Fruit fly (Drosophila melanogaster) whole organism, embryonic: Measurements from ENCODE around the gene e.

ENCODE experiments used
- BEAF-32 ChIP-seq: fragments of 200-800 bp; sonication (Bioruptor generic); optimal IDR thresholded peaks from 3 replicates; lab custom pipeline; 2017; ENCODE audit warnings: missing biosample characterization, missing genetic modification characterization, mild to moderate bottlenecking, moderate library complexity, missing genetic modification reagents
- CG1024 ChIP-seq: fragments of 200-800 bp; sonication (Bioruptor generic); IDR thresholded peaks from 2 replicates; pipeline ENCODE4 v1.3.6; 2022; ENCODE audit warnings: missing biosample characterization, missing genetic modification characterization
- CG10366 ChIP-seq: fragments of 200-800 bp; sonication (Bioruptor generic); IDR thresholded peaks from 2 replicates; pipeline ENCODE4 v1.3.6; 2022; ENCODE audit warnings: missing biosample characterization, missing genetic modification characterization
- CG10654 ChIP-seq: fragments of 200-800 bp; sonication (Bioruptor generic); optimal IDR thresholded peaks from 2 replicates; lab custom pipeline; 2016; ENCODE audit warnings: missing biosample characterization, missing genetic modification characterization
- CG11560 ChIP-seq: fragments of 200-800 bp; sonication (Bioruptor generic); IDR thresholded peaks from 3 replicates; pipeline ENCODE4 v1.3.6; 2022; ENCODE audit warnings: missing biosample characterization, missing genetic modification characterization
- CG11696 ChIP-seq: fragments of 200-800 bp; sonication (Bioruptor generic); IDR thresholded peaks from 2 replicates; pipeline ENCODE4 v1.3.6; 2022; ENCODE audit warnings: missing biosample characterization, missing genetic modification characterization
- CG14014 ChIP-seq: fragments of 200-800 bp; sonication (Bioruptor generic); IDR thresholded peaks from 2 replicates; pipeline ENCODE4 v1.3.6; 2022; ENCODE audit warnings: missing biosample characterization, missing genetic modification characterization
- CG14710 ChIP-seq: fragments of 200-800 bp; sonication (Bioruptor generic); optimal IDR thresholded peaks from 3 replicates; lab custom pipeline; 2019; ENCODE audit warnings: missing biosample characterization, mild to moderate bottlenecking, missing genetic modification characterization, moderate library complexity
- CG14965 ChIP-seq: fragments of 200-800 bp; sonication (Bioruptor generic); optimal IDR thresholded peaks from 2 replicates; lab custom pipeline; 2016; ENCODE audit warnings: missing biosample characterization, missing genetic modification characterization, borderline replicate concordance
- CG1832 ChIP-seq: fragments of 200-800 bp; sonication (Bioruptor generic); optimal IDR thresholded peaks from 2 replicates; lab custom pipeline; 2017; ENCODE audit warnings: missing biosample characterization, mild to moderate bottlenecking, missing genetic modification characterization, inconsistent platforms
- CG30431 ChIP-seq: fragments of 200-800 bp; sonication (Bioruptor generic); optimal IDR thresholded peaks from 2 replicates; lab custom pipeline; 2017; ENCODE audit warnings: missing biosample characterization, missing genetic modification characterization
- CG31224 ChIP-seq: fragments of 200-800 bp; sonication (Bioruptor generic); IDR thresholded peaks from 2 replicates; pipeline ENCODE4 v1.3.6; 2022; ENCODE audit warnings: missing biosample characterization, missing genetic modification characterization
- CG3163 ChIP-seq: fragments of 200-800 bp; sonication (Bioruptor generic); optimal IDR thresholded peaks from 3 replicates; lab custom pipeline; 2016; ENCODE audit warnings: missing biosample characterization, missing genetic modification characterization
- CG32532 ChIP-seq: fragments of 200-800 bp; sonication (Bioruptor generic); IDR thresholded peaks from 2 replicates; pipeline ENCODE4 v1.3.6; 2022; ENCODE audit warnings: missing biosample characterization, missing genetic modification characterization
- CG33557 ChIP-seq: fragments of 200-800 bp; sonication (Bioruptor generic); optimal IDR thresholded peaks from 2 replicates; lab custom pipeline; 2019; ENCODE audit warnings: missing biosample characterization, mild to moderate bottlenecking, missing genetic modification characterization, moderate library complexity
- CG3838 ChIP-seq: fragments of 200-800 bp; sonication (Bioruptor generic); optimal IDR thresholded peaks from 3 replicates; lab custom pipeline; 2016; ENCODE audit warnings: missing biosample characterization, missing genetic modification characterization
- CG42726 ChIP-seq: fragments of 200-800 bp; sonication (Bioruptor generic); IDR thresholded peaks from 2 replicates; pipeline ENCODE4 v1.3.6; 2022; ENCODE audit warnings: missing biosample characterization, missing genetic modification characterization; ENCODE audit not compliant: partially characterized antibody
- CG5953 ChIP-seq: fragments of 200-800 bp; sonication (Bioruptor generic); IDR thresholded peaks from 2 replicates; pipeline ENCODE4 v1.3.6; 2022; ENCODE audit warnings: missing biosample characterization, missing genetic modification characterization
- CG6272 ChIP-seq: fragments of 200-800 bp; sonication (Bioruptor generic); IDR thresholded peaks from 2 replicates; pipeline ENCODE4 v1.3.6; 2022; ENCODE audit warnings: missing biosample characterization, missing genetic modification characterization
- CG7745 ChIP-seq: fragments of 200-800 bp; sonication (Bioruptor generic); optimal IDR thresholded peaks from 2 replicates; lab custom pipeline; 2018; ENCODE audit warnings: missing biosample characterization, mild to moderate bottlenecking, missing genetic modification characterization, moderate library complexity
- CG8359 ChIP-seq: fragments of 200-800 bp; sonication (Bioruptor generic); optimal IDR thresholded peaks from 2 replicates; lab custom pipeline; 2017; ENCODE audit warnings: missing biosample characterization, mild to moderate bottlenecking, missing genetic modification characterization, borderline replicate concordance
- CG8944 ChIP-seq: fragments of 200-800 bp; sonication (Bioruptor generic); optimal IDR thresholded peaks from 3 replicates; lab custom pipeline; 2016; ENCODE audit warnings: missing biosample characterization, missing genetic modification characterization
- CoRest ChIP-seq: fragments of 200-800 bp; sonication (Bioruptor generic); optimal IDR thresholded peaks from 3 replicates; lab custom pipeline; 2018; ENCODE audit warnings: missing biosample characterization, mild to moderate bottlenecking, missing genetic modification characterization, moderate library complexity
- D ChIP-seq, 2 experiments: fragments of 200-800 bp in 1 of 2; fragments of >200 bp in 1 of 2; sonication (Bioruptor generic) in 1 of 2; optimal IDR thresholded peaks; 2 replicates in 1 of 2; 3 replicates in 1 of 2; lab custom pipeline; 2017; ENCODE audit warnings: mild to moderate bottlenecking in 1 of 2, missing biosample characterization in 1 of 2, missing genetic modification characterization in 1 of 2, missing genetic modification reagents in 1 of 2
- Elba2 ChIP-seq: fragments of 200-800 bp; sonication (Bioruptor generic); optimal IDR thresholded peaks from 3 replicates; lab custom pipeline; 2016; ENCODE audit warnings: missing biosample characterization, missing genetic modification characterization
- HmgD ChIP-seq: fragments of 200-800 bp; sonication (Bioruptor generic); optimal IDR thresholded peaks from 3 replicates; lab custom pipeline; 2016; ENCODE audit warnings: missing biosample characterization, missing genetic modification characterization
- Hsf ChIP-seq: fragments of 200-800 bp; sonication (Bioruptor generic); optimal IDR thresholded peaks from 3 replicates; lab custom pipeline; 2016; ENCODE audit warnings: missing biosample characterization, missing genetic modification characterization
- Lim3 ChIP-seq: fragments of 200-800 bp; sonication (Bioruptor generic); IDR thresholded peaks from 2 replicates; pipeline ENCODE4 v1.3.6; 2022; ENCODE audit warnings: missing biosample characterization, missing genetic modification characterization
- Mes4 ChIP-seq: fragments of 200-800 bp; sonication (Bioruptor generic); optimal IDR thresholded peaks from 2 replicates; lab custom pipeline; 2016; ENCODE audit warnings: missing biosample characterization, missing genetic modification characterization
- Mrtf ChIP-seq: fragments of 200-800 bp; sonication (Bioruptor generic); IDR thresholded peaks from 3 replicates; pipeline ENCODE4 v1.3.6; 2022; ENCODE audit warnings: missing biosample characterization, missing genetic modification characterization
- Taf1 ChIP-seq: fragments of 200-800 bp; sonication (Bioruptor generic); IDR thresholded peaks from 2 replicates; pipeline ENCODE4 v1.3.6; 2022; ENCODE audit warnings: missing biosample characterization, missing genetic modification characterization
- Vsx1 ChIP-seq: fragments of 200-800 bp; sonication (Bioruptor generic); optimal IDR thresholded peaks from 2 replicates; lab custom pipeline; 2017; ENCODE audit warnings: missing biosample characterization, mild to moderate bottlenecking, missing genetic modification characterization, missing genetic modification reagents
- abd-A ChIP-seq: fragments of 200-800 bp; sonication (Bioruptor generic); optimal IDR thresholded peaks from 3 replicates; lab custom pipeline; 2019; ENCODE audit warnings: missing biosample characterization, mild to moderate bottlenecking, missing genetic modification characterization, moderate library complexity
- ap ChIP-seq: fragments of 200-800 bp; sonication (Bioruptor generic); IDR thresholded peaks from 2 replicates; pipeline ENCODE4 v1.3.6; 2022; ENCODE audit warnings: missing biosample characterization, missing genetic modification characterization
- btn ChIP-seq: fragments of 200-800 bp; sonication (Bioruptor generic); optimal IDR thresholded peaks from 2 replicates; lab custom pipeline; 2016; ENCODE audit warnings: missing biosample characterization, missing genetic modification characterization
- chif ChIP-seq, 2 experiments: fragments of 200-800 bp; sonication (Bioruptor generic); optimal IDR thresholded peaks; 3 replicates each; lab custom pipeline; 2016; ENCODE audit warnings: missing biosample characterization in 2 of 2, missing genetic modification characterization in 2 of 2
- eyg ChIP-seq: fragments of 200-800 bp; sonication (Bioruptor generic); optimal IDR thresholded peaks from 3 replicates; lab custom pipeline; 2016; ENCODE audit warnings: missing biosample characterization, missing genetic modification characterization
- fru ChIP-seq: fragments of >200 bp; optimal IDR thresholded peaks from 2 replicates; lab custom pipeline; 2017
- fu2 ChIP-seq: fragments of 200-800 bp; sonication (Bioruptor generic); optimal IDR thresholded peaks from 2 replicates; lab custom pipeline; 2016; ENCODE audit warnings: missing biosample characterization, missing genetic modification characterization
- grn ChIP-seq: fragments of 200-800 bp; sonication (Bioruptor generic); optimal IDR thresholded peaks from 3 replicates; lab custom pipeline; 2017; ENCODE audit warnings: missing biosample characterization, missing genetic modification characterization
- gt ChIP-seq: fragments of 200-800 bp; sonication (Bioruptor generic); IDR thresholded peaks from 2 replicates; pipeline ENCODE4 v1.3.6; 2022; ENCODE audit warnings: missing biosample characterization, missing genetic modification characterization
- h ChIP-seq: fragments of >200 bp; optimal IDR thresholded peaks from 2 replicates; lab custom pipeline; 2017
- hbn ChIP-seq: fragments of 200-800 bp; sonication (Bioruptor generic); IDR thresholded peaks from 2 replicates; pipeline ENCODE4 v1.3.6; 2022; ENCODE audit warnings: missing biosample characterization, missing genetic modification characterization; ENCODE audit not compliant: partially characterized antibody
- hkb ChIP-seq, 2 experiments: fragments of 200-800 bp in 1 of 2; fragments of >200 bp in 1 of 2; sonication (Bioruptor generic) in 1 of 2; IDR thresholded peaks in 1 of 2; optimal IDR thresholded peaks in 1 of 2; 2 replicates each; pipeline versions ENCODE4 v1.3.6 to Lab custom; 2017 to 2022; ENCODE audit warnings: missing biosample characterization in 1 of 2, missing genetic modification characterization in 1 of 2
- lola ChIP-seq, 3 experiments: fragments of >200 bp in 2 of 3; fragments of 200-800 bp in 1 of 3; sonication (Bioruptor generic) in 1 of 3; optimal IDR thresholded peaks; 2 replicates each; lab custom pipeline; 2017 to 2019; ENCODE audit warnings: missing biosample characterization in 3 of 3, missing genetic modification characterization in 3 of 3, mild to moderate bottlenecking in 1 of 3, moderate library complexity in 1 of 3
- ro ChIP-seq: fragments of 200-800 bp; sonication (Bioruptor generic); IDR thresholded peaks from 2 replicates; pipeline ENCODE4 v1.3.6; 2022; ENCODE audit warnings: missing biosample characterization, missing genetic modification characterization
- sd ChIP-seq: fragments of 200-800 bp; sonication (Bioruptor generic); optimal IDR thresholded peaks from 3 replicates; lab custom pipeline; 2018; ENCODE audit warnings: missing biosample characterization, mild to moderate bottlenecking, missing genetic modification characterization, moderate library complexity
- sens-2 ChIP-seq: fragments of 200-800 bp; sonication (Bioruptor generic); IDR thresholded peaks from 2 replicates; pipeline ENCODE4 v1.3.6; 2022; ENCODE audit warnings: missing biosample characterization, missing genetic modification characterization
- ssp ChIP-seq: fragments of 200-800 bp; sonication (Bioruptor generic); IDR thresholded peaks from 2 replicates; pipeline ENCODE4 v1.3.6; 2022; ENCODE audit warnings: missing biosample characterization, missing genetic modification characterization
- zen ChIP-seq: fragments of 200-800 bp; sonication (Bioruptor generic); optimal IDR thresholded peaks from 3 replicates; lab custom pipeline; 2018; ENCODE audit warnings: missing biosample characterization, mild to moderate bottlenecking, missing genetic modification characterization, moderate library complexity

The e gene

dm6 chr3R:21188540-21189276 is 48.3 kb downstream of the e start (continued):
- TF ChIP-seq CG10654 (GFP tag; lab: Kevin White, UChicago) (no peak), hkb (optimal IDR thresholded peaks at IDR 0.05; lab: Kevin White, UChicago) (no peak), hkb (GFP tag; IDR thresholded peaks at IDR 0.05; lab: Robert Waterston, UW) (peak; percentile 61), btn (GFP tag; lab: Kevin White, UChicago) (peak; percentile 22), Hsf (GFP tag; lab: Kevin White, UChicago) (no peak), abd-A (tag; lab: Kevin White, UChicago) (peak; percentile 95), Vsx1 (peak; percentile 73), fu2 (GFP tag; lab: Kevin White, UChicago) (no peak), CG14965 (GFP tag; lab: Kevin White, UChicago) (no peak), ssp (GFP tag; lab: Robert Waterston, UW) (no peak), CG10366 (GFP tag; lab: Robert Waterston, UW) (no peak), D (optimal IDR thresholded peaks at IDR 0.05; lab: Kevin White, UChicago) (no peak), D (GFP tag; optimal IDR thresholded peaks at IDR 0.05; lab: Kevin White, UChicago) (no peak), ap (no peak), Mes4 (no peak), CG42726 (GFP tag; lab: Robert Waterston, UW) (peak; percentile 65; the same call in 1 of the 2 replicates), CG1832 (GFP tag; lab: Kevin White, UChicago) (no peak), zen (tag; lab: Kevin White, UChicago) (no peak), CG6272 (GFP tag; lab: Robert Waterston, UW) (no peak), sens-2 (GFP tag; lab: Robert Waterston, UW) (no peak), CG1024 (GFP tag; lab: Robert Waterston, UW) (no peak), hbn (GFP tag; lab: Robert Waterston, UW) (no peak), eyg (no peak), CG11560 (tag; lab: Robert Waterston, UW) (no peak), CG31224 (GFP tag; lab: Robert Waterston, UW) (no peak), CG11696 (GFP tag; lab: Robert Waterston, UW) (no peak), Taf1 (GFP tag; lab: Robert Waterston, UW) (no peak), CG3163 (GFP tag; lab: Kevin White, UChicago) (peak; percentile 41), CG3838 (no peak), sd (tag; lab: Kevin White, UChicago) (peak; percentile 74), CG8944 (no peak), CG32532 (GFP tag; lab: Robert Waterston, UW) (no peak; the same call in 1 of the 2 replicates), grn (GFP tag; lab: Kevin White, UChicago) (peak; percentile 22), chif (GFP tag; optimal IDR thresholded peaks at IDR 0.05; lab: Kevin White, UChicago) (no peak), Elba2 (GFP tag; lab: Kevin White, UChicago) (peak; percentile 19), gt (no peak), CG14710 (tag; lab: Kevin White, UChicago) (peak; percentile 11), lola (GFP tag; optimal IDR thresholded peaks at IDR 0.05; lab: Kevin White, UChicago) (no peak), CG30431 (GFP tag; lab: Kevin White, UChicago) (no peak), Mrtf (GFP tag; lab: Robert Waterston, UW) (no peak), CG14014 (no peak; the same call in 1 of the 2 replicates), CoRest (no peak), h (lab: Kevin White, UChicago) (no peak), CG5953 (GFP tag; lab: Robert Waterston, UW) (no peak), CG33557 (GFP tag; lab: Kevin White, UChicago) (no peak), fru (lab: Kevin White, UChicago) (no peak), CG8359 (GFP tag; lab: Kevin White, UChicago) (no peak), CG7745 (tag; lab: Kevin White, UChicago) (peak; percentile 13), Lim3 (no peak), BEAF-32 (GFP tag; lab: Kevin White, UChicago) (peak; percentile 1), ro (GFP tag; lab: Robert Waterston, UW) (no peak), HmgD (GFP tag; lab: Kevin White, UChicago) (peak; percentile 68)
